Fruit fly (Drosophila melanogaster): ENCODE results near the gene CG32591.

The CG32591 gene

DNA sequence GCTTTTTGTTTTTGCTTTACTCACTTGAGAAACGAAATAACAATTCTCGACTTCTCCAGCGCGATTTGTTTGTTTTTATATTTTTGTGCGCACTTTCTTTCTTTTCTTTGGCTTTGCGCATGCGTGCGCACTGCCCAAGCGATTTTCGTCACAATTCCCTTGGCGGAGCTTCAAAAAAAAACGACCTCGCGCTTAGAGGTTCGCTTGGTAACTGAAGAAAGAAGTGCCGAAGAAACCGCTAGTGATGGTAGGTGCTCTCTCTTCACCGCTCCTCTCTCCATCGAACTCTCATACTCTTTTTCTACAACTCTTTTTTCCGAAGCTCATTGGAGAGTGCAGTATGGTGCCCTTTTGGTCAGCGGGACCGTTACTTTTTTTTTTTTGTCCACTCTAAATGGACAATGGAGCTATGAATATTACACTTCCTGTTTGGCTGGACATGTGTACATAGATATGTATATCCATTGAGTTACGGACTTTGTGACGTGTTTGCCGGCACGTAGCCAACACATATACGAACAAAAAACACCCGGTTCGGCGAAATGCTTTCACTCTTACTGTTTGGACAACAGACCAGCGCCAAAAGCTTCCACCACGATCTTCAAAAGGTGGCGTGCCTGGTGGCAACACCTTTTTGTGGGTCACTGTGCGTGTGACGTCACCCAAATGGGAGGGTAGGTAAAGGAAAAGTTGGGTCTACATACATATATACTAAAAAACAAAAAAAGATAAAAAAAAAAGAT lies 5.3 kb downstream of the CG32591 start, which contains the start of gene CG9503:
Gene CG9503 (minus strand): TSS at position 217 of the 743 bp plus-strand sequence.
- TF ChIP-seq CG17801 (GFP tag; optimal IDR thresholded peaks at IDR 0.05; ENCODE audit: partially characterized antibody), result no peak

DNA sequence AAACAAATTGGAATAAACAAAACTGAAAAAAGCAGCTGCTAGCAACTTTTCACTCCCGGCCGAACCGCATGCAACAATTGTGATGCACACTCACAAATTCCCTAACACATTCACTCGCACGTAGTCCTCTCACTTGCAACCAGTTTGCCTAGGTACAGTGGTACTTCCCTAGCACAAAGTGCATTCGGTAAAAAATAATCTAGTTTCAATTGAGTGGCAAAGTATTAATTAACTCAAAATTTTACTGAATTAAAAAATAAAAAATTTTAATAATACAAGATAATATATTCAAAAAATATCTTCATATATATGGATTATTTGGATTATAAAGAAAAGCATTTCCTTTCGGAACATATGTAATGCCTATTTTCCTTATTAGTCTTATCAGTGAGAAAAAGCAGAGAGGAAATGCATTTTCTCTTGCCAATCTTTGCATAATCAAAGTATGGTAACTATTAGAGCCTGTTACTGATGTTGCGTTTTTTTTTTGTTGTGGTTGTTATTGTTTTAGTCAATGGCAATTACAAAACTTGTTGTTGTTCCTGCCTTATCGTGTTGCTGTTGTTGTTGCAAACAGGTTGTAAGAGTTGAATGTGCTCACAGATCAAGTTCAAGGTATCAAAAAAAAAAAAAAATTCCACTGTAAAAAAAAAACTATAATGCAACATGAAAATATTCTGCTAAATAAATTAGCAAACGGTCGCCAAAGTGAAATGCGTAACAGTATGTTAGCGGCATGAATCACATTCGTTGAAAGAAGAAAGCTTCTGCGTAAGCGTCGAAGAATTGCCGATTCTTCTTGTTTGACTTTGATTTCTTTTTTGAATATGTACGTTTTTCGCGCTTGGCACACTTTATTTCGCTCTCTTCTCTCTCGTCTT lies 6.1 kb downstream of the CG32591 start:
- TF ChIP-seq CG17801 (GFP tag; optimal IDR thresholded peaks at IDR 0.05; ENCODE audit: partially characterized antibody), result no peak

DNA sequence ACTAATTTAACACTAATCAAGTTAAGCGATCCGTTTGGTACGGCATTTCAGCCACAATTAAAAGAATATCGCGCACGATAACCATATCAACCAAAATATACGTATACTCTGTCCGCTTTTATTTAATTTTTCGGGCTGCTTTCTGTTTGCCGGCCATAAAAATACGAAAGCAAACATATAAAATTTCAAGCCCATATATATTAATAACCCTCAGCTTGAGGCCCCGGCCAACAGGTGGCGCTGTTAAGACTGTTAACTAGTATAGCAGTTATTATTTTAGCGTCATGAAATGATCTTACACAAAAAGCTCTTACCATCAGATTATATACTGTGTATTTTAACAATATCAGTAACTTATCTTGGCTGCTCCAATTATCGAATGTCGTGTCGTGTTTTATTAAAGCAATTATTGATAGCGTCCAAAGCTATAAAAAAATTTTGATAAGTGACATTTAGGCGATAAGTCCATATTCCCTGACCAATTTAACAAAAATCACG lies 9.9 kb downstream of the CG32591 start, which contains the start of gene Eo:
Gene Eo (minus strand): TSS at position 51 of the 498 bp plus-strand sequence.
- peak; percentile 35 for TF ChIP-seq CG17801 (GFP tag; optimal IDR thresholded peaks at IDR 0.05; ENCODE audit: partially characterized antibody)

DNA sequence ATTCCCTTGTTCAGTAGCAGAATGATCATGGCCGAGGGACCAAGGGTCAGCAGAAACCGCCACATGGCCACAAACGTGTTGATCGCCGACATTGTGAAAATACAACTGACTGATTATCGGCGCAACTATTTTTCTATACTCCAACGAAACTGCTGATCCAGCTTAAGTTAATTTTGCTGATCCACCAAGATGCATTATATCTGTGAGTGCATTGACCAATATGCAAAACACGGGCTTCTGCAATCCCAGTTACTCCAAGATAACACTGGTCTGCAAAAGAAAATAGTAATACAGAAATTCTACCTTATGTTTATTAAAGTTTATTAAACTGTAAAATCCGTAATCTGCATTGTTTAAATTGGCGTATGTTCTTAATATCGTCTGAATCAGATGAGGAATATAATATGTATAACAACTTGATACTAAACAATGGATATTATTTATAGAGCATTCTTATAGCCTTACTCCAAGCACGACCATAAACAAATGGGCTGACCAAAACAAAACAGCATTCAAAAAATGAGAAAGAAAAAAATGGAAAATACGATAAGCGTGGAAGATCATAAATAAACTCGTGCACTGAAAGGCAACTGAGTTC lies 14.9 kb downstream of the CG32591 start, which contains the start of gene CG12398:
Gene CG12398 (minus strand): TSS at position 107 of the 598 bp plus-strand sequence.
- peak; percentile 60 for TF ChIP-seq CG17801 (GFP tag; optimal IDR thresholded peaks at IDR 0.05; ENCODE audit: partially characterized antibody)

DNA sequence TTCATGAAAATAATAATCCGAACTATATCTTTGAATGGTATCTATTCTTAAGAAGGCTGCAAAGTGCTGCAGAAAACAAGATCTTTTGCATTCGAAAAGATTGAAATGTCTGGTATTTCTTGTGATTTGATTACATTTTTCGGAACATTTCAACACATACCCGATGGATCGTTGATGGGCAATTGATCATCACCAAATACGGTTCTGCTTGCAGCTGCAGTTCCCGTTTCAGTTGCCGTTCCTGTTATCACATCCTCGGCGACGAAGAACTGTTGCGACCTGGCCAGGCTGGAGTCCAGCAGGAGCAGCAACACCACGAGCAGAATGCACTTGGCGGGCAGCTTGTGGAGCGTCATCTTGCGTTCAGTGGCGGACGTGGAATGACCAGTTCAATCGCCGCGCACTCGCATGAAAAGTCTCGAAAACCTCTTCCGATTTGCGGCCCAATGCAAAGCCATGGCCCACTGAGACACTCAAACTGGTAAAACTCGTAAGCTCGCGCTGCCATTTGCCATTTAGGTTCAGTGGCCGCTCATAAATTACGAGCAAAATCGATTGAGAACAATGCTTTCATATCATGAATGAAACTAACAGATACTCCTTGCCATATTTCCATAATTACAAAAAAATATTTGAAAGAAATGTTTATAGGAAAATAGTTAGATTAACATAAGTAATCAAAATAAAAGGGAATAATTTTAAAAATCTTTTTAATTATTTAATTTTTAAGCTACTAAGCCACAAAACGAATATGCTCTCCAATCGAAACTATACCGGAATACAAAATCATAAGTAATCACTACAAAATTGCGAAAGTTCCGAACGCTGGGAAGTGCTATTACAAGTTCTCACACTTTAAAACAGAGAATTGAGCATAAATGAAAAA lies 18.0 kb downstream of the CG32591 start, which contains the start of gene CG14406:
Gene CG14406 (minus strand): TSS at position 382 of the 886 bp plus-strand sequence.
- TF ChIP-seq CG17801 (GFP tag; optimal IDR thresholded peaks at IDR 0.05; ENCODE audit: partially characterized antibody), result no peak

DNA sequence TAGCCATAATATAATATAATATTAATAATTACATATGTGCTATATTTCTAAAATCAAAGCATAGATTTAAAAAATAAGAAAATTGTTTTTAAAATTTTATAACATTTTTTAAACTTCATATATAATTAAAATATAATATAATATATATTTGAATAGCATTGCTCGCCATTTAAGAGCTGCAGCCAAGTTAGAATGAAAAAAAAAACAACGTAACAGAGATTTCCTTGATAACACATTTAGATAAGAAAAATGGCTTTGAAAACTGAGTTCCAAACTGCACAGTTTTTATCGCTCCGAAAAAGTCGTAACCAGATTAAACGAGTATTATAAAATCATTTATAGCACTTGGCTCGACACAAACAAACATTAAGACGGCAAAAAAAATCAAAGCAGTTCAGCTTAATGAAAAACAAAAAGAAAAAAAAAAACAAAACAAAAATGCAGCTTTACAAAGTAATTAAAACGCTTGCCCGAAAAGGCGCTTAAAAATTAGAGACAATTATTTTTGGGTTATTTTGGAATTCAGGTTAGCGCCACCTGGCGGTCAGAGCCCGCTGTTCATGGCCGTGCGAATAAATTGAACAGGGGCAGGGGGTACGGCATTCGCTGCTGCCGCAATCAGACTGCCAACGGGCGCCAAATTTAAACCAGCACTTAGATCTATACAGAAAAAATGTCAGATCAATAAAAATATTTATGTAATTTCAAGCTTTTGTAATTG lies 18.9 kb downstream of the CG32591 start, which contains the start of gene fiz:
Gene fiz (minus strand): TSS at position 51 of the 721 bp plus-strand sequence.
- no peak for TF ChIP-seq CG17801 (GFP tag; optimal IDR thresholded peaks at IDR 0.05; ENCODE audit: partially characterized antibody)

DNA sequence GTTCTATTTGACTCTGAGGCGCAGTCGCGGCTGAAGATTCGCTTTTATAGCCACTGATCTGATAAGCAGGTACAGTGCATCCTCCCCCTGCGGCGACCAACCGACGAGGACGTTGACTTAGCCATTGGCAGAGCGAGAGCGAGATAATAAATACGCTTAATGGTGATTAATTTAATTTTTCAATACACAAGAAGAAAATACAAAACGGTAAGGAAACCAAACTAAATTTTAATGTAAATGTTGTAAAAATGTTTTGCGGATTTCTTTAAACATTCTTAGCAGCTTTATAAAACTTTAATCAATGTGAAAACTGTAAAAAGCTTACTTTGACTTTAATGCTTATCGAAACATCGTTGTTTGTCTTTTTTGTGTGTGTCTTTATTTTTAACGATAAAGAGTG lies 19.7 kb downstream of the CG32591 start:
- TF ChIP-seq CG17801 (GFP tag; optimal IDR thresholded peaks at IDR 0.05; ENCODE audit: partially characterized antibody), result no peak

DNA sequence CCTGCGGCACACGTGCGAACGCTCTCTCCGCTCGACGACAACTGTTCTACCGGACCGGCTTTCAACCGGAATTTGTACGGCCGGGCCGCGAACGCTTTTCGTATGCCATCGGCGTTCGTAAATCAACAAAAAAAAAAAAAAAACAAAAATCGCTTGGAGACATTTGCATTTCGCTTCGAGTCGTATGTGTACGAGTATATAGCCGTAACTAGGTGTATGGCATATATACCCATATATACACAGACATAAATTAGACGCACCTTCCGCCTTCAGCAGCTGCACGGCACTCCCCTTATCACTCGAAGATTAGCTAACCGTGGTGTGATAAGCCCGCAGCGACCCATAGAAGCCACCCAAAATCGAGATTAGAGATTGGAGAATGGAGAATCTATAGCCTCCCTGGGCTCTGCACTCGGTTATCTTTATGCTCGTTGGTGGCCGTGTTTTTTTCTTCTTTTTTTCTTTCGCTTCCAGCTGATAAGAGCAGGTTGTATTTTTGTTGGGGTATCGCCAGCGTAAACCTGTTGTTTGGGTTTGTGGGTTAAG lies 23.2 kb downstream of the CG32591 start, which contains the start of gene CG9512:
Gene CG9512 (minus strand): TSS at position 51 of the 546 bp plus-strand sequence.
- no peak for TF ChIP-seq CG17801 (GFP tag; optimal IDR thresholded peaks at IDR 0.05; ENCODE audit: partially characterized antibody)

DNA sequence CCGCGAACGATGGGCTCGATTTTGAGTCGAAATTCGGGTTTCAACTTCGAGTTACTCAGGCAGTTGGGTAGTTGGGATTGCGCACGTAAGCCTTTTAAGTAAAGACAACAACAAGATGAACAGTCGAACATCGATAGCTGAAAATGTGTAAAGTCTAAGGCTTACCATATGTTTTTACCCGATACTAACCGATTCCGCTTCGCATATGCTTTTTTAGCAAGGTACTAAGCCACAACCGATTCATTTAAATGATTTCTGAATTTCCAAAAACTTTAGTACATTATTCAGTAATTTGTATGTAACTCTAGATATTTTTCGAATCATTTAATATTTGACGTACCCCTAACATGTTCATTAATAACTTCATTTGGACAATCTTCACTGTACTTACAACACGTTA lies 31.2 kb downstream of the CG32591 start:
- TF ChIP-seq CG17801 (GFP tag; optimal IDR thresholded peaks at IDR 0.05; ENCODE audit: partially characterized antibody), result no peak

DNA sequence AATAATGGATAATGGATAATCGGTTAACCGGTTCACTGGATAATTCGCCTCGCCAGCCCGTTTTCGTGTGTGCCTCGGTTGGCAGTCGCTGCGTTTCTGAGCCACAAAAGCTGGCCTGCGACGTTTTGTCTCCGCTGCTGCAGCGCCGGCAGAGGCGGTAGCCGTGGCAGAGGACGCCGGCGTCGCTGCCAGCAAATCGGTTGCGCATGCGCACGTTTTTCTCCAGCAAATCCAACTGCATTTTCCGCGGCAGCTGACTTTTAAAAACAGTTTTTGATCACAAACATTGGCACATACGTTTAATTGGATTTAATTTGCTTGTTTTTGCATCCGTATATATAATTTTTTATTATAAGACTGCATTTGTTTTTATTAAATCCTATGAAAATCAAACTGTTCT lies 32.0 kb downstream of the CG32591 start, which contains the start of gene CG9514:
Gene CG9514 (minus strand): TSS at position 101 of the 400 bp plus-strand sequence.
- TF ChIP-seq CG17801 (GFP tag; optimal IDR thresholded peaks at IDR 0.05; ENCODE audit: partially characterized antibody), result no peak

DNA sequence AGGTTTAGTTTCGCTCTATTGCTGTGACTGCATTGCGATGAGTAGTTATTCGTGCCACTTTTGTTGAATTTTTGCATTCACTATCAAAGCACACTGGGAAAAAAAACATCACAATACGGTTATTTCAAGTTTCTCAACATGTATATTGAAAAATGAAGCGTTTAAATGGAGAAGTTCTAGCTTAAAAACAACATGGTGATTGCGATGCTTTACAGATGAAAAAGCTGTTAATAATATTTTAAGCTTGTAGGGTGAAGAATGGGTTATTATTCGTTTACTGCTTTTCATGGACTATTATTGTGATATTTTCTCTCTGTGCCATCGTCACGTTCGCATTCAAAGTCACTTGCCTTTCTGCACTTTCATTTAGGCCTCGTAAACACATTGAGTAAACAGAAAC lies 32.4 kb downstream of the CG32591 start:
- TF ChIP-seq CG17801 (GFP tag; optimal IDR thresholded peaks at IDR 0.05; ENCODE audit: partially characterized antibody), result no peak

DNA sequence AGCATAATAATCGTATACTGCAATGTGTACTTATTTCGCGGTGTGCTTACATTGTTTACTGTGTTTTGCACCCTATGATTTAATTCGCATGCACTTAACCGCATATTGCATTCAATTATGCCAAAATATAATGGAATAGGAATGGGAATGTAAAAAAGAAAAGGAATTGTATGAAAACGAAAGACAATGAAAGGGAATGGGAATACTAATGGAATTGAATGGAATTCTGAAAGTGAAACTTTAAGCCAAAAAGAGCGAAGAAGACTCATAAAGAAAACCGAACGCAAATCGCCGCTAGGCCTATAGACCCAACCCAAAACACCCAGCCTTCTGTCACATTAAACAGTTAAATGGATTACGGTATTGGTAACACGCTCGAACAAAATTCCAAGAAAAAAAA lies 34.9 kb downstream of the CG32591 start:
- no peak for TF ChIP-seq CG17801 (GFP tag; optimal IDR thresholded peaks at IDR 0.05; ENCODE audit: partially characterized antibody)

DNA sequence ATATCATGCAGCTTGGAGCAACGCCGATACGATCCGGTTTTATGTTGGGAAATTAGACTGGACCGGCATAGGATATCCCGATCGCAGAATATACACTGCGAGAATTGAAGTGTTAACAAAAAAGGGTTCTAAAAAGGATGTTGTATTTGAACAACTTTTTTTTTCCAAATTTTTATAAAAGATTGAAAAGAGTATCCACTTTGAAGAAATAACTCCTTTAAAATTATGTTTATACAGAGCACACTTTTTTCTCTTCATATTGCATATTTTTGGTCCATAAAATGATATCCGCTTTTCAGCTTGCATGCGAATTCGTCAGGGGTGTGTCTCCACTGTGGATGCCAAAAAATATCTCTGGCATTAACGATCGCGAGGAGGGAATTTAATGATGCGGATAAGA lies 36.4 kb downstream of the CG32591 start:
- TF ChIP-seq CG17801 (GFP tag; optimal IDR thresholded peaks at IDR 0.05; ENCODE audit: partially characterized antibody), result no peak
